Worm (Caenorhabditis elegans): ENCODE results near the gene pam-1.

DNA sequence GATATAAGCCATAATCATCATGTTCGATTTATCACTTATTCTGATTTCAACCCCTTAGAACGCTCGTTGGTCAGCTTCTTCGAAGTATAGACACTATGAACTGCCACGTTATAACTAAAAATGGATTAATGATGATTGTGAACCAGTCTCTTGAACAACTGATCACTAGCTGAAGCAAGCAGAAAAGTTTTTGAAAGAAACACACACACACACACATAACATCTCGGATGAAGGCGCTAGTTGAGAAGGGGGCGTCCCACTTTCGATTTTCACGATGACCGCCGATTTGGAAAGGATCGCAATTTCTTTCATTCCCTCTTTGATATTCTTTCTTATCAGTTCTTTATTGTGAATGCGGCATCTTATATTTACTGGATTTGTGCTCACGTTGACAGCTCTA is 18.0 kb upstream of the pam-1 start, which contains the start of gene clec-180:
- TF ChIP-seq alr-1 (tag; optimal IDR thresholded peaks at IDR 0.05; ENCODE audit: borderline replicate concordance) (no peak), mep-1 (tag; optimal IDR thresholded peaks at IDR 0.05) (no peak), unc-62 (GFP tag; optimal IDR thresholded peaks at IDR 0.05) (no peak), ama-1 (optimal IDR thresholded peaks at IDR 0.05) (no peak), lin-39 (tag; optimal IDR thresholded peaks at IDR 0.05) (no peak), skn-1 (tag; optimal IDR thresholded peaks at IDR 0.05) (no peak), nhr-20 (tag; optimal IDR thresholded peaks at IDR 0.05) (no peak), unc-130 (tag; optimal IDR thresholded peaks at IDR 0.05) (no peak), ztf-11 (tag; optimal IDR thresholded peaks at IDR 0.05) (no peak)

All from whole organism, L1 larva.